Worm (Caenorhabditis elegans) whole organism, L4 larva: ENCODE results near the gene F45H10.2.

Experiments
- Y48G9A.11 ChIP-seq: fragments of 200-800 bp; sonication (Bioruptor generic); IDR thresholded peaks from 2 replicates; pipeline ENCODE4 v1.3.6; 2022; ENCODE audit warnings: missing genetic modification reagents, missing genetic modification characterization, missing compliant biosample characterization
- Y5F2A.4 ChIP-seq: fragments of 200-800 bp; sonication (Bioruptor generic); optimal IDR thresholded peaks from 2 replicates; lab custom pipeline; 2018; ENCODE audit warnings: mild to moderate bottlenecking, missing genetic modification characterization, missing compliant biosample characterization
- Y75B8A.6 ChIP-seq: fragments of 200-800 bp; sonication (Bioruptor generic); IDR thresholded peaks from 2 replicates; pipeline ENCODE4 v1.3.6; 2022; ENCODE audit warnings: missing genetic modification reagents, missing genetic modification characterization, missing compliant biosample characterization
- ZK337.2 ChIP-seq: fragments of 200-800 bp; sonication (Bioruptor generic); IDR thresholded peaks from 2 replicates; pipeline ENCODE4 v1.3.6; 2022; ENCODE audit warnings: missing genetic modification reagents, missing genetic modification characterization, missing compliant biosample characterization
- aha-1 ChIP-seq: fragments of 150-350 bp; peaks from one replicate; lab custom pipeline; 2014; ENCODE audit warnings: missing biosample characterization, missing genetic modification characterization
- ceh-20 ChIP-seq: fragments of 200-800 bp; sonication (Bioruptor generic); IDR thresholded peaks from 2 replicates; pipeline ENCODE4 v1.3.6; 2022; ENCODE audit warnings: missing genetic modification reagents, missing genetic modification characterization, missing compliant biosample characterization
- ceh-28 ChIP-seq: fragments of 150-350 bp; optimal IDR thresholded peaks from 2 replicates; lab custom pipeline; 2014; ENCODE audit warnings: missing biosample characterization, missing genetic modification reagents, missing genetic modification characterization
- ceh-32 ChIP-seq: sonication (generic microtip); optimal IDR thresholded peaks from 2 replicates; lab custom pipeline; 2016; ENCODE audit warnings: mild to moderate bottlenecking, missing genetic modification characterization, missing compliant biosample characterization; ENCODE audit not compliant: poor library complexity
- ceh-44 ChIP-seq: fragments of 200-800 bp; sonication (Bioruptor generic); IDR thresholded peaks from 2 replicates; pipeline ENCODE4 v1.3.6; 2022; ENCODE audit warnings: missing genetic modification reagents, missing genetic modification characterization, missing compliant biosample characterization
- ceh-62 ChIP-seq: sonication (generic microtip); optimal IDR thresholded peaks from 2 replicates; lab custom pipeline; 2017; ENCODE audit warnings: missing biosample characterization, missing genetic modification characterization
- cey-2 ChIP-seq: sonication (generic microtip); optimal IDR thresholded peaks from 3 replicates; lab custom pipeline; 2017; ENCODE audit warnings: missing genetic modification characterization, mild to moderate bottlenecking, missing compliant biosample characterization, antibody characterized with exemption, borderline replicate concordance; ENCODE audit not compliant: insufficient read depth
- daf-16 ChIP-seq, 3 experiments: sonication (generic microtip); optimal IDR thresholded peaks; 2 replicates each; lab custom pipeline; 2016 to 2017; ENCODE audit warnings: missing genetic modification characterization in 3 of 3, missing genetic modification reagents in 3 of 3, mild to moderate bottlenecking in 2 of 3, missing compliant biosample characterization in 2 of 3, missing biosample characterization in 1 of 3, moderate library complexity in 1 of 3
- daf-19 ChIP-seq: fragments of 200-800 bp; sonication (Bioruptor generic); conservative IDR thresholded peaks from 2 replicates; pipeline ENCODE4 v1.3.6; 2022; ENCODE audit warnings: missing genetic modification characterization, missing compliant biosample characterization
- daf-8 ChIP-seq: fragments of 200-800 bp; sonication (Bioruptor generic); IDR thresholded peaks from 2 replicates; pipeline ENCODE4 v1.3.6; 2022; ENCODE audit warnings: missing genetic modification characterization, missing compliant biosample characterization
- dmd-6 ChIP-seq: fragments of 200-800 bp; sonication (Bioruptor generic); IDR thresholded peaks from 2 replicates; pipeline ENCODE4 v1.3.6; 2022; ENCODE audit warnings: missing genetic modification reagents, missing genetic modification characterization, missing compliant biosample characterization
- dmd-8 ChIP-seq: fragments of 200-800 bp; sonication (Bioruptor generic); IDR thresholded peaks from 2 replicates; pipeline ENCODE4 v1.3.6; 2022; ENCODE audit warnings: missing genetic modification characterization, missing compliant biosample characterization
- dve-1 ChIP-seq: sonication (generic microtip); optimal IDR thresholded peaks from 2 replicates; lab custom pipeline; 2017; ENCODE audit warnings: antibody characterized with exemption, mild to moderate bottlenecking, missing genetic modification characterization, missing compliant biosample characterization; ENCODE audit not compliant: insufficient read depth
- fos-1 ChIP-seq: fragments of 150-350 bp; optimal IDR thresholded peaks from 2 replicates; lab custom pipeline; 2014; ENCODE audit warnings: missing biosample characterization, missing genetic modification characterization
- gei-8 ChIP-seq: fragments of 200-800 bp; sonication (Bioruptor generic); optimal IDR thresholded peaks from 2 replicates; lab custom pipeline; 2018; ENCODE audit warnings: mild to moderate bottlenecking, missing genetic modification characterization, missing compliant biosample characterization
- hlh-11 ChIP-seq: fragments of 200-800 bp; sonication (Bioruptor generic); optimal IDR thresholded peaks from 2 replicates; lab custom pipeline; 2018; ENCODE audit warnings: mild to moderate bottlenecking, missing genetic modification characterization, missing compliant biosample characterization
- hlh-30 ChIP-seq: sonication (generic microtip); optimal IDR thresholded peaks from 2 replicates; lab custom pipeline; 2017; ENCODE audit warnings: antibody characterized with exemption, mild to moderate bottlenecking, missing genetic modification characterization, missing compliant biosample characterization; ENCODE audit not compliant: insufficient read depth
- jun-1 ChIP-seq: fragments of 150-350 bp; optimal IDR thresholded peaks from 2 replicates; lab custom pipeline; 2014; ENCODE audit warnings: missing biosample characterization, missing genetic modification reagents, missing genetic modification characterization
- lin-1 ChIP-seq: fragments of 200-800 bp; sonication (Bioruptor generic); IDR thresholded peaks from 2 replicates; pipeline ENCODE4 v1.3.6; 2022; ENCODE audit warnings: missing genetic modification reagents, missing genetic modification characterization, missing compliant biosample characterization
- lin-13 ChIP-seq: fragments of 150-350 bp; optimal IDR thresholded peaks from 2 replicates; lab custom pipeline; 2014; ENCODE audit warnings: missing biosample characterization, missing genetic modification reagents, missing genetic modification characterization
- lin-38 ChIP-seq: fragments of 200-800 bp; sonication (Bioruptor generic); IDR thresholded peaks from 2 replicates; pipeline ENCODE4 v1.3.6; 2022; ENCODE audit warnings: missing genetic modification reagents, missing genetic modification characterization, missing compliant biosample characterization
- lir-3 ChIP-seq: sonication (generic microtip); optimal IDR thresholded peaks from 2 replicates; lab custom pipeline; 2016; ENCODE audit warnings: mild to moderate bottlenecking, missing genetic modification characterization, missing compliant biosample characterization
- lsy-2 ChIP-seq, 2 experiments: fragments of 150-350 bp in 1 of 2; sonication (generic microtip) in 1 of 2; optimal IDR thresholded peaks; 2 replicates each; lab custom pipeline; 2014 to 2017; ENCODE audit warnings: missing biosample characterization in 2 of 2, missing genetic modification characterization in 2 of 2
- mdl-1 ChIP-seq, 2 experiments: fragments of 150-350 bp in 1 of 2; sonication (generic microtip) in 1 of 2; optimal IDR thresholded peaks; 2 replicates each; lab custom pipeline; 2014 to 2017; ENCODE audit warnings: missing biosample characterization in 2 of 2, missing genetic modification characterization in 2 of 2
- mdt-29 ChIP-seq: fragments of 200-800 bp; sonication (Bioruptor generic); IDR thresholded peaks from 2 replicates; pipeline ENCODE4 v1.3.6; 2022; ENCODE audit warnings: missing genetic modification reagents, missing genetic modification characterization, missing compliant biosample characterization
- mep-1 ChIP-seq: fragments of 150-350 bp; sonication (generic microtip); optimal IDR thresholded peaks from 3 replicates; lab custom pipeline; 2014; ENCODE audit warnings: missing biosample characterization, missing genetic modification characterization
- mes-2 ChIP-seq: sonication (generic microtip); optimal IDR thresholded peaks from 2 replicates; lab custom pipeline; 2016; ENCODE audit warnings: missing genotype, mild to moderate bottlenecking, missing genetic modification characterization, missing compliant biosample characterization; ENCODE audit not compliant: poor library complexity, severe bottlenecking
- mxl-2 ChIP-seq: fragments of 200-800 bp; sonication (Bioruptor generic); conservative IDR thresholded peaks from 2 replicates; pipeline ENCODE4 v1.3.6; 2022; ENCODE audit warnings: missing genetic modification reagents, missing genetic modification characterization, missing compliant biosample characterization
- mxl-3 ChIP-seq: fragments of 200-800 bp; sonication (Bioruptor generic); optimal IDR thresholded peaks from 2 replicates; lab custom pipeline; 2018; ENCODE audit warnings: mild to moderate bottlenecking, missing genetic modification characterization, missing compliant biosample characterization
- nhr-102 ChIP-seq: sonication (generic microtip); optimal IDR thresholded peaks from 2 replicates; lab custom pipeline; 2016; ENCODE audit warnings: mild to moderate bottlenecking, missing genetic modification characterization, moderate library complexity, missing compliant biosample characterization
- nhr-11 ChIP-seq: fragments of 150-350 bp; optimal IDR thresholded peaks from 2 replicates; lab custom pipeline; 2014; ENCODE audit warnings: missing biosample characterization, missing genetic modification characterization
- nhr-111 ChIP-seq: fragments of 200-800 bp; sonication (Bioruptor generic); optimal IDR thresholded peaks from 2 replicates; lab custom pipeline; 2018; ENCODE audit warnings: mild to moderate bottlenecking, missing genetic modification characterization, missing compliant biosample characterization
- nhr-237 ChIP-seq: sonication (generic microtip); optimal IDR thresholded peaks from 2 replicates; lab custom pipeline; 2017; ENCODE audit warnings: missing biosample characterization, missing genetic modification characterization
- nhr-28 ChIP-seq: fragments of 150-350 bp; optimal IDR thresholded peaks from 2 replicates; lab custom pipeline; 2014; ENCODE audit warnings: missing biosample characterization, missing genetic modification characterization
- nhr-41 ChIP-seq: fragments of 200-800 bp; sonication (Bioruptor generic); IDR thresholded peaks from 2 replicates; pipeline ENCODE4 v1.3.6; 2022; ENCODE audit warnings: missing genetic modification reagents, missing genetic modification characterization, missing compliant biosample characterization
- nhr-42 ChIP-seq: fragments of 200-800 bp; sonication (Bioruptor generic); IDR thresholded peaks from 2 replicates; pipeline ENCODE4 v1.3.6; 2022; ENCODE audit warnings: missing genetic modification characterization, missing compliant biosample characterization
- nhr-76 ChIP-seq: fragments of 150-350 bp; optimal IDR thresholded peaks from 2 replicates; lab custom pipeline; 2014; ENCODE audit warnings: missing biosample characterization, missing genetic modification characterization
- nhr-77 ChIP-seq: fragments of 150-350 bp; optimal IDR thresholded peaks from 2 replicates; lab custom pipeline; 2014; ENCODE audit warnings: missing biosample characterization, missing genetic modification characterization
- pha-4 ChIP-seq, 2 experiments: fragments of 150-350 bp in 1 of 2; fragments of 200-800 bp in 1 of 2; sonication (Bioruptor generic) in 1 of 2; IDR thresholded peaks in 1 of 2; optimal IDR thresholded peaks in 1 of 2; 2 replicates each; pipeline versions ENCODE4 v1.3.6 to Lab custom; 2014 to 2022; ENCODE audit warnings: missing genetic modification characterization in 2 of 2, missing genetic modification reagents in 2 of 2, missing biosample characterization in 1 of 2, missing compliant biosample characterization in 1 of 2
- php-3 ChIP-seq: fragments of 200-800 bp; sonication (Bioruptor generic); IDR thresholded peaks from 2 replicates; pipeline ENCODE4 v1.3.6; 2022; ENCODE audit warnings: missing genetic modification reagents, missing genetic modification characterization, missing compliant biosample characterization
- sdz-12 ChIP-seq: fragments of 200-800 bp; sonication (Bioruptor generic); optimal IDR thresholded peaks from 2 replicates; lab custom pipeline; 2018; ENCODE audit warnings: mild to moderate bottlenecking, missing genetic modification characterization, missing compliant biosample characterization
- tag-97 ChIP-seq: fragments of 200-800 bp; sonication (Bioruptor generic); IDR thresholded peaks from 2 replicates; pipeline ENCODE4 v1.3.6; 2022; ENCODE audit warnings: missing genetic modification characterization, missing compliant biosample characterization
- tra-1 ChIP-seq: fragments of 200-800 bp; sonication (Bioruptor generic); IDR thresholded peaks from 2 replicates; pipeline ENCODE4 v1.3.6; 2022; ENCODE audit warnings: missing genetic modification reagents, missing genetic modification characterization, missing compliant biosample characterization
- vab-7 ChIP-seq: fragments of 200-800 bp; sonication (Bioruptor generic); IDR thresholded peaks from 2 replicates; pipeline ENCODE4 v1.3.6; 2022; ENCODE audit warnings: missing genetic modification reagents, missing genetic modification characterization, missing compliant biosample characterization
- zip-2 ChIP-seq: fragments of 150-350 bp; optimal IDR thresholded peaks from 2 replicates; lab custom pipeline; 2014; ENCODE audit warnings: missing biosample characterization, missing genetic modification characterization
- ztf-7 ChIP-seq: fragments of 150-350 bp; optimal IDR thresholded peaks from 2 replicates; lab custom pipeline; 2014; ENCODE audit warnings: missing biosample characterization, missing genetic modification characterization

F45H10.2 gene

DNA sequence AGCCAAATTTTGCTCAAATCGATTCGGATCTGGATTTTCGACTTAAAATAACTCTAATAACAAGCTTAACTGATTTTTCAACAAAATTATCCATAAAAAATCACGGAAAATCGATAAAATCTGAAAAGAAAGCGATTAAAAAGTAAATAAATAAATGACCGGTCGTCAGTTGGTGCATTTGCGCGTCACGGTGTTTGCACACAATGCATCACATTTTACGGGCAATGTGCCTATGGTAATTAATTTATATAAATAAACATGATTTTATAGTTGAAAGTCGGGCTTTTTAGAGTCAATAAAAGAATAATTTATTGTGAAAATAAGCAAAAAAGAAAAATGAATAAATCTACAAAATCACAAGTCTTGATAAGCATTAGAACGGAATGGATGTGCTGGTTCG lies 1.9 kb upstream of the F45H10.2 start (continued):
- no peak for TF ChIP-seq nhr-42 (GFP tag; lab: Robert Waterston, UW)
- no peak for TF ChIP-seq daf-19
- TF ChIP-seq nhr-111 = no peak
- TF ChIP-seq ceh-28 = no peak
- TF ChIP-seq php-3 = peak; percentile 14; the same call in 1 of the 2 replicates
- TF ChIP-seq Y5F2A.4 (GFP tag; lab: Kevin White, UChicago) = no peak
- TF ChIP-seq Y75B8A.6 (GFP tag; lab: Robert Waterston, UW) = no peak
- no peak for TF ChIP-seq sdz-12 (GFP tag; lab: Kevin White, UChicago)
- peak in 1 of 2 experiments; percentile 72 for TF ChIP-seq lsy-2 (tag; optimal IDR thresholded peaks at IDR 0.05; lab: Kevin White, UChicago)
- peak; percentile 46 for TF ChIP-seq nhr-77
- TF ChIP-seq nhr-76 (tag; lab: Kevin White, UChicago) = no peak
- no peak for TF ChIP-seq tra-1 (GFP tag; lab: Robert Waterston, UW)
- TF ChIP-seq gei-8 = no peak
- no peak for TF ChIP-seq lin-1 (GFP tag; lab: Robert Waterston, UW)
- TF ChIP-seq lin-38 (GFP tag; lab: Robert Waterston, UW) = peak; percentile 51
- no peak for TF ChIP-seq fos-1
- no peak for TF ChIP-seq daf-16 (GFP tag; optimal IDR thresholded peaks at IDR 0.05; lab: Kevin White, UChicago)
- peak; percentile 83 for TF ChIP-seq daf-16 (tag; optimal IDR thresholded peaks at IDR 0.05; lab: Kevin White, UChicago)
- peak; percentile 17 for TF ChIP-seq ztf-7 (tag; lab: Kevin White, UChicago)
- no peak for TF ChIP-seq tag-97 (GFP tag; lab: Robert Waterston, UW)
- no peak for TF ChIP-seq lir-3
- TF ChIP-seq nhr-237 (tag; lab: Kevin White, UChicago) = no peak
- TF ChIP-seq nhr-102 (tag; lab: Kevin White, UChicago) = no peak
- no peak for TF ChIP-seq aha-1 (tag; lab: Kevin White, UChicago)
- no peak for TF ChIP-seq ceh-44 (GFP tag; lab: Robert Waterston, UW)
- no peak for TF ChIP-seq ZK337.2
- no peak for TF ChIP-seq hlh-11 (tag; lab: Kevin White, UChicago)
- peak; percentile 71 for TF ChIP-seq mes-2 (tag; lab: Kevin White, UChicago)
- peak; percentile 22 for TF ChIP-seq mep-1 (tag; lab: Kevin White, UChicago)
- TF ChIP-seq dve-1 (tag; lab: Kevin White, UChicago) = peak; percentile 62
- no peak for TF ChIP-seq mxl-2 (GFP tag; lab: Robert Waterston, UW)
- no peak for TF ChIP-seq mdt-29 (GFP tag; lab: Robert Waterston, UW)
- no peak for TF ChIP-seq ceh-32
- no peak for TF ChIP-seq lin-13
- no peak for TF ChIP-seq zip-2 (tag; lab: Kevin White, UChicago)
- no peak for TF ChIP-seq nhr-41 (GFP tag; lab: Robert Waterston, UW)
- no peak for TF ChIP-seq mxl-3
- no peak for TF ChIP-seq cey-2
- TF ChIP-seq daf-8 (GFP tag; lab: Robert Waterston, UW) = no peak
- TF ChIP-seq hlh-30 (tag; lab: Kevin White, UChicago) = peak; percentile 22
- no peak for TF ChIP-seq Y48G9A.11
- no peak for TF ChIP-seq nhr-11 (tag; lab: Kevin White, UChicago)
- no peak for TF ChIP-seq dmd-8 (GFP tag; lab: Robert Waterston, UW)
- TF ChIP-seq nhr-28 (tag; lab: Kevin White, UChicago) = peak; percentile 26
- no peak for TF ChIP-seq ceh-62 (tag; lab: Kevin White, UChicago)
- no peak for TF ChIP-seq jun-1 (tag; lab: Kevin White, UChicago)
- 0 out of 2 replicates have a peak, but pooled peaks have one; percentile 10 for TF ChIP-seq ceh-20 (GFP tag; lab: Robert Waterston, UW)
- TF ChIP-seq dmd-6 (GFP tag; lab: Robert Waterston, UW) = no peak
- TF ChIP-seq mdl-1 (tag; optimal IDR thresholded peaks at IDR 0.05; lab: Kevin White, UChicago) = no peak
- TF ChIP-seq vab-7 (GFP tag; lab: Robert Waterston, UW) = no peak
- peak; percentile 20; the same call in 1 of the 2 replicates for TF ChIP-seq pha-4 (GFP tag; IDR thresholded peaks at IDR 0.05; lab: Robert Waterston, UW)
- TF ChIP-seq pha-4 (tag; optimal IDR thresholded peaks at IDR 0.05; lab: Kevin White, UChicago) = peak; percentile 49
